Worm (Caenorhabditis elegans): Measurements from ENCODE around the gene bgnt-1.4.

The bgnt-1.4 gene

DNA sequence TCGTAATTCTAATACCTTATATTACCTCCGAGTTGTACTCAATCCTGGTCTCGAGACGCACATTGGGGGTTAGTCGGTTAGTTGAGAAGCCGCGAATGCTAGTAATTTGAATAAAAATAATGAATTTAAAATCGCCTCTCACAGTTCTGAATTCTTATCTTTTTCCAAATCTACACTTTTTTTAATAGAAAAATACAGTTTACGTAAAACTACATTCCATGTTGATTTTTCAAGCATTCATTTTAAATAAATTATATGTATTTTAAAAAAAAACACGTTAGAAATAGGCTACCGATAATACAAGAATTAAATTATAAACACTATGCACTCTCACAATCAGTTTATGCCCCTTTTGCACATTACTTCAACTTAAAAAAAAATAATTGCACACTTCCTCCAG is 8.9 kb downstream of the bgnt-1.4 start, which contains the start of gene C18G1.9:
Gene C18G1.9 (minus strand): TSS at position 101 of the 400 bp plus-strand sequence.
- no peak for TF ChIP-seq ceh-82 (tag; optimal IDR thresholded peaks at IDR 0.05)
- no peak for TF ChIP-seq cey-2 (tag; optimal IDR thresholded peaks at IDR 0.05; ENCODE audit: borderline replicate concordance, insufficient read depth)
- TF ChIP-seq mep-1 (tag; optimal IDR thresholded peaks at IDR 0.05) = no peak
- TF ChIP-seq spr-3 (GFP tag; optimal IDR thresholded peaks at IDR 0.05) = no peak
- TF ChIP-seq nhr-77 (tag; optimal IDR thresholded peaks at IDR 0.05) = no peak

DNA sequence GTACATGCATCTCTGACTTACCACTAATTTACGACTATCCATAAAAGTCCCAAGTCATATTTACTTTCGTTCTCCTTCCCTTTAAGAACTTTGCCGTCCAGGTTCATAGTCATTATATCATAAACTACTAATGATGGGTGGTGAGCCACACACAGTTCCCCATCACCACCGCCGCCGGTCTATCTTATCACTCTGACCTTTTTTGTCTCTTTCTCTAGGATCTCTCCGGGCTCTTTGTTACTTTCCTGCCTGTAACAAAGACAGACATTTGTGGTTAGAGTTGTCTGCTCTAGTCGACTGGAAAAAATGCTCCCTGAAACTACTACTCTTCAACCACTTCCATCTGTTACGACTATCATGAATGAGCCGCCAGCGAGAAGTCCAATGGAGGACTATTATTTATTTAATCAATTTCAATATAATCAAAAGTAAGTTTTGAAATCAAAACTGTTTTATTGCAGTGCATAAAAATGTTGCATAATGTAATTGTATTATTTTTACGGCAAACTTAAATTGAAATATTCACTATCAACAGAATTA is 9.7 kb downstream of the bgnt-1.4 start, which contains the start of gene elt-7:
Gene elt-7 (plus strand): TSS at position 263 of the 540 bp plus-strand sequence.
- TF ChIP-seq nhr-28 (tag; optimal IDR thresholded peaks at IDR 0.05) (peak; percentile 73), hlh-11 (tag; optimal IDR thresholded peaks at IDR 0.05) (peak; percentile 40), pqm-1 (tag; optimal IDR thresholded peaks at IDR 0.05) (peak; percentile 81), cey-2 (tag; optimal IDR thresholded peaks at IDR 0.05; ENCODE audit: borderline replicate concordance, insufficient read depth) (no peak), dmd-6 (GFP tag; IDR thresholded peaks at IDR 0.05) (peak; percentile 54), php-3 (GFP tag; IDR thresholded peaks at IDR 0.05) (0 out of 2 replicates have a peak, but pooled peaks have one; percentile 11), nhr-41 (GFP tag; IDR thresholded peaks at IDR 0.05) (peak; percentile 84; the same call in 1 of the 2 replicates), aha-1 (tag) (peak; percentile 92), zip-11 (GFP tag; IDR thresholded peaks at IDR 0.05) (no peak)

DNA sequence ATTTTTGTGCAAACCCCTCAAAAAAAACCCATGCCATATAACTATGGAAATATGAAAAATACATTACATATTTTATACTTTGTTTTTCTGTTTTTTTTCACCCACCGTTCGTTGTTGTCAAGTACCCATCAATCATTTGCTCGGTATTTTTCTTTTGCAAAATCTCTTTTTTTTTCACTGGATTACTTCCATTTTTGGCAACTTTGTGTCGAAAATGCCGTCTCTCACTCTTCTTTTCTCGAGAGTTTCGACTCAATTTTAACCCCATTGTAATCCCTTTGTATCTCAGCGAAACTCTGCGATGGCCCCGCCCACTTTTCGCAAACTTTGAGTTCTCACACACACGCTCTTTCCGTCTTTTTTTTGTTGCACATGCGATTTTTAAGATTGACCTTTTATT is 14.4 kb downstream of the bgnt-1.4 start:
- TF ChIP-seq unc-62 (GFP tag; optimal IDR thresholded peaks at IDR 0.05 in 1 of 2) (peak in 1 of 2 experiments; percentile 68), unc-62 (tag; optimal IDR thresholded peaks at IDR 0.05) (no peak), lin-29 (GFP tag; IDR thresholded peaks at IDR 0.05) (no peak), mdl-1 (tag; optimal IDR thresholded peaks at IDR 0.05) (no peak), nhr-25 (tag; optimal IDR thresholded peaks at IDR 0.05; ENCODE audit: borderline replicate concordance, insufficient read depth) (no peak), pqm-1 (tag; optimal IDR thresholded peaks at IDR 0.05) (no peak), ceh-20 (GFP tag; IDR thresholded peaks at IDR 0.05) (0 out of 2 replicates have a peak, but pooled peaks have one; percentile 32), lin-15B (tag; optimal IDR thresholded peaks at IDR 0.05) (no peak), Y75B8A.6 (GFP tag; IDR thresholded peaks at IDR 0.05) (no peak), egl-43 (GFP tag; IDR thresholded peaks at IDR 0.05) (no peak), unc-39 (tag; optimal IDR thresholded peaks at IDR 0.05) (no peak), skn-1 (tag; optimal IDR thresholded peaks at IDR 0.05) (no peak), set-16 (GFP tag; IDR thresholded peaks at IDR 0.05) (no peak)

DNA sequence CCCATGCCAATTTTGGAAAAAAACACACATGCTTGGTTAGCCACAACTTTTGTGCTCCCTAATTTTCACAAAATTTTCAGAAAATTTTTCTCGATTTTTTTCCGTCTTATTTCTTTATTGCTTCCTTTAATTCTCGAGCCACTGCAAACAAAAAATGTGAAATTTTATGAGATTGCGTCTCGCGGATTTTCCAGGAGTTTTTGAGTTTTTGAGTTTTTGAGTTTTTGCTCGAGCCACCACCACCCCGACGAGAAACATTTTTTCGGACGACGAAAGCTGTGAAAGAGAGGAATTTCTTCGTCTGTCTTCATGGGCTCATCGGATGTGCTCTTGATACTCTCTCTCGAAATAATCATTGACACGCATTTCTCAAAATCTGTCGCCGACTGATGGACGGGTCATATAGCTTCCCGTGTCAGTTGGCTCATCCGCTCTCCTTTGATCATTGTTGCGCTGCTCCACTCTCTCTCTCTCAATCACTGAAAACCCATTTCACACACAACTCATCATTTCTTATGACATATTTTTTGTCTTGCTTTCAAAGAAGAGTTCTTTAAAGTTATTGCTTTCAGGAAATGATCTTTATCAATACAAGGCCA is 16.7 kb downstream of the bgnt-1.4 start, which contains the start of gene C18G1.1:
Gene C18G1.1 (plus strand): TSS at position 573 of the 599 bp plus-strand sequence.
- TF ChIP-seq unc-62 (GFP tag; optimal IDR thresholded peaks at IDR 0.05 in 1 of 2) = peak in 1 of 2 experiments; percentile 94
- TF ChIP-seq unc-62 (tag; optimal IDR thresholded peaks at IDR 0.05) = no peak
- no peak for TF ChIP-seq nhr-6 (tag; optimal IDR thresholded peaks at IDR 0.05)

DNA sequence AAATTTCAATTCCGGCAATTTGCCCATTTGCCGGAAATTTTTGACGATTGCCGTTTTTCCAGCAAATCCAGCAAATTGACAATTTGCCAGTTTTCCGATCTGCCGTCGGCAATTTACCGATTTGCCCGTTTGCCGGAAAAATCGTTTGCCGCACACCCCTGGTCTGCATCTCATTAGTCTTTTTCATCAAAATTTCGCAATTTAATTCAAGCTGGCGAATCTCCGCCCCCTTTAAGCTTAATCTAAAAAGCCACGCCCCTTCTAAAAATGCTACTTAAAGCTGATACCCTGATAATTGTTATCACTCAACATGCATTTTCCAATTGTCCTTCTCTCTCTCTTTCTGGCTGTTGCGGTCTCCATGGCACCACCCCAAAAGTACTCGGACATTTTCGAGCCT is 22.5 kb downstream of the bgnt-1.4 start, which contains the start of gene Y60C6A.1:
Gene Y60C6A.1 (plus strand): TSS at position 301 of the 400 bp plus-strand sequence.
- TF ChIP-seq aha-1 (tag) (peak; percentile 59), T26A8.4 (GFP tag; IDR thresholded peaks at IDR 0.05) (no peak), nhr-28 (tag; optimal IDR thresholded peaks at IDR 0.05) (no peak)

DNA sequence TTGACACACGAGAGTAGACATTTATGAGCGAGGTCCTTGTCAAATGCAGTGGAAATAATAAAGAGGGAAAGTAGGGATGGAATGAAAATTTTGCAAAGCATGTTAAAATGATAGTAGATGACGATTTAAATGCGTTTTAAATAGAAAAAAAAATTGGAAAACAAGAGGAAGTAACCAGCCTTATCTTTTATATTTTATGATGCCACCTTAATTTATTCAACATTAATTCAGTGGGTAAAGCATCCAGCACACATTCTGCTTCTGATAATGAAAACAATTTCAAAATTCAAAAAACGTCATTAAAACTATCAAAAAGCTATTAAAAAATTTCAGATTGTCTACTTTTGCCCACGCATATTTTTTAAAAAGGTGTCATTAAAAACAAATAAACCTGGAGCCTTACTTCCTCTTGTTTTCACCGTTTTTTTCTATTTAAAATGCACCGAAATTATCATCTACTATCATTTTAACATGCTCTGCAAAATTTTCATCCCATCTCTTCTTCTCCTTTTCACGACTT is 24.6 kb downstream of the bgnt-1.4 start, which contains the start of the genes Y60C6A.2 and Y60C6A.3:
Gene Y60C6A.2 (minus strand): TSS at position 101 of the 520 bp plus-strand sequence.
Gene Y60C6A.3 (plus strand): TSS at position 470 of the 520 bp plus-strand sequence.
- TF ChIP-seq nhr-102 (tag; optimal IDR thresholded peaks at IDR 0.05) = no peak
- no peak for TF ChIP-seq lin-39 (tag; optimal IDR thresholded peaks at IDR 0.05)
- peak; percentile 44 for TF ChIP-seq aha-1 (tag)

Measured in whole organism, L4 larva.